Worm (Caenorhabditis elegans): ENCODE data around the gene Y32F6A.4.

- TF ChIP-seq mdl-1 (tag; optimal IDR thresholded peaks at IDR 0.05) (no peak), lsy-2 (tag; optimal IDR thresholded peaks at IDR 0.05) (no peak), Y55F3AM.14 (GFP tag; optimal IDR thresholded peaks at IDR 0.05) (no peak), ceh-82 (tag; optimal IDR thresholded peaks at IDR 0.05) (no peak), ama-1 (optimal IDR thresholded peaks at IDR 0.05) (no peak), sem-4 (tag; optimal IDR thresholded peaks at IDR 0.05) (no peak), nhr-23 (tag; optimal IDR thresholded peaks at IDR 0.05) (no peak), egl-27 (tag; optimal IDR thresholded peaks at IDR 0.05) (no peak), nhr-12 (tag; optimal IDR thresholded peaks at IDR 0.05) (no peak), nhr-77 (tag; optimal IDR thresholded peaks at IDR 0.05) (no peak), elt-1 (tag; optimal IDR thresholded peaks at IDR 0.05) (no peak)
Observed at ce11 chrV:10379293-10379692, 54.6 kb downstream of the Y32F6A.4 start, which contains the start of gene AC3.12.
